Worm (Caenorhabditis elegans): ENCODE measurements around the gene Y71H2AM.1.

- TF ChIP-seq scrt-1 (GFP tag; IDR thresholded peaks at IDR 0.05) (no peak), ama-1 (optimal IDR thresholded peaks at IDR 0.05) (no peak), hnd-1 (tag; optimal IDR thresholded peaks at IDR 0.05) (no peak), ceh-13 (GFP tag; optimal IDR thresholded peaks at IDR 0.05) (no peak), sea-1 (GFP tag; conservative IDR thresholded peaks at IDR 0.05) (no peak), tra-4 (tag; optimal IDR thresholded peaks at IDR 0.05) (no peak), ets-7 (tag; optimal IDR thresholded peaks at IDR 0.05) (no peak), F13C5.2 (tag; optimal IDR thresholded peaks at IDR 0.05) (no peak), ceh-36 (tag; optimal IDR thresholded peaks at IDR 0.05) (no peak)
These were observed 52.8 kb downstream of the Y71H2AM.1 start for ce11 chrIII:2879703-2880102.

Data from whole organism, early embryonic.